Worm (Caenorhabditis elegans) whole organism, mixed stage, embryonic: ENCODE results near the gene snrp-40.1.

Experiments
- blmp-1 ChIP-seq: fragments of 150-350 bp; optimal IDR thresholded peaks from 2 replicates; lab custom pipeline; 2014; ENCODE audit warnings: missing biosample characterization, missing genetic modification characterization
- ces-1 ChIP-seq: fragments of 150-350 bp; optimal IDR thresholded peaks from 2 replicates; lab custom pipeline; 2014; ENCODE audit warnings: missing biosample characterization, missing genetic modification reagents, missing genetic modification characterization
- elt-1 ChIP-seq: sonication (generic microtip); optimal IDR thresholded peaks from 2 replicates; lab custom pipeline; 2017; ENCODE audit warnings: missing genetic modification characterization, mild to moderate bottlenecking, missing compliant biosample characterization, antibody characterized with exemption, moderate library complexity, borderline replicate concordance; ENCODE audit not compliant: insufficient read depth
- flh-1 ChIP-seq: fragments of 200-800 bp; sonication (Bioruptor generic); optimal IDR thresholded peaks from 2 replicates; lab custom pipeline; 2018; ENCODE audit warnings: mild to moderate bottlenecking, missing genetic modification characterization, moderate library complexity, missing compliant biosample characterization
- lsy-2 ChIP-seq: fragments of 150-350 bp; optimal IDR thresholded peaks from 2 replicates; lab custom pipeline; 2014; ENCODE audit warnings: missing biosample characterization, missing genetic modification characterization
- mls-2 ChIP-seq: sonication (generic microtip); optimal IDR thresholded peaks from 2 replicates; lab custom pipeline; 2016; ENCODE audit warnings: mild to moderate bottlenecking, missing genetic modification characterization, moderate library complexity, missing compliant biosample characterization
- nhr-28 ChIP-seq: fragments of 150-350 bp; optimal IDR thresholded peaks from 2 replicates; lab custom pipeline; 2014; ENCODE audit warnings: missing biosample characterization, missing genetic modification characterization
- nhr-76 ChIP-seq: sonication (generic microtip); optimal IDR thresholded peaks from 2 replicates; lab custom pipeline; 2017; ENCODE audit warnings: missing biosample characterization, missing genetic modification characterization
- pha-4 ChIP-seq: fragments of 150-350 bp; optimal IDR thresholded peaks from 2 replicates; lab custom pipeline; 2018; ENCODE audit warnings: missing biosample characterization, missing genetic modification reagents, missing genetic modification characterization
- snpc-4 ChIP-seq: fragments of 150-350 bp; optimal IDR thresholded peaks from 2 replicates; lab custom pipeline; 2014; ENCODE audit warnings: missing biosample characterization, missing genetic modification characterization
- sptf-1 ChIP-seq: sonication (generic microtip); optimal IDR thresholded peaks from 2 replicates; lab custom pipeline; 2017; ENCODE audit warnings: mild to moderate bottlenecking, missing genetic modification characterization, moderate library complexity, missing compliant biosample characterization

DNA sequence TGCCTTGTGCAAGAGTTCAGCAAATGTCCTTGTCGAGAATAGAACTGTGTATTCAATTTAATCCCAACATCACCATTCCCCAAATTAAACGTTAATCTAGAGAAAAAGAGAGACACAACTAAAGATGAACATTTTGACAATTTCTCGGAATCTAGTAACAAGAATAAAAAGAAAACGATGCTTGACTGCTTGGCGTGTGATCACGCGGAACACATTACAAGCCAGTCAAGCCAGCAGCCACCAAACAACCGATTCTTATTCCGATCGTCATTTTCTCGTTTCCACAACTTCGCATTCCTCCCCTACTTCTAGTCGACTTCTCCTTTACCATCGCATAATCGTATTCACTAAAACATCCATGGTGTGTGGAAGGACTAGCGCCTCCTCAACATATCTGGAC, 50.2 kb downstream of the snrp-40.1 start:
- no peak for TF ChIP-seq nhr-76
- TF ChIP-seq pha-4 = no peak
- TF ChIP-seq elt-1 = no peak
- TF ChIP-seq mls-2 (tag; lab: Kevin White, UChicago) = no peak
- no peak for TF ChIP-seq sptf-1
- no peak for TF ChIP-seq nhr-28 (tag; lab: Kevin White, UChicago)
- TF ChIP-seq lsy-2 (tag; lab: Kevin White, UChicago) = no peak
- TF ChIP-seq ces-1 (GFP tag; lab: Kevin White, UChicago) = no peak
- TF ChIP-seq flh-1 (GFP tag; lab: Kevin White, UChicago) = no peak
- TF ChIP-seq blmp-1 (tag; lab: Kevin White, UChicago) = no peak
- no peak for TF ChIP-seq snpc-4 (tag; lab: Kevin White, UChicago)
